Fruit fly (Drosophila melanogaster) whole organism, embryonic: Measurements from ENCODE around the gene CG43075.

Experiments used
- CG12155 ChIP-seq: fragments of 200-800 bp; sonication (Bioruptor generic); optimal IDR thresholded peaks from 3 replicates; lab custom pipeline; 2016; ENCODE audit warnings: missing biosample characterization, missing genetic modification characterization
- CG4424 ChIP-seq: fragments of 200-800 bp; sonication (Bioruptor generic); optimal IDR thresholded peaks from 3 replicates; lab custom pipeline; 2016; ENCODE audit warnings: missing biosample characterization, missing genetic modification characterization
- CG4820 ChIP-seq: fragments of 200-800 bp; sonication (Bioruptor generic); optimal IDR thresholded peaks from 3 replicates; lab custom pipeline; 2016; ENCODE audit warnings: missing biosample characterization, missing genetic modification characterization
- CoRest ChIP-seq: fragments of 200-800 bp; sonication (Bioruptor generic); optimal IDR thresholded peaks from 3 replicates; lab custom pipeline; 2018; ENCODE audit warnings: missing biosample characterization, mild to moderate bottlenecking, missing genetic modification characterization, moderate library complexity
- CrebB ChIP-seq: fragments of 200-800 bp; sonication (Bioruptor generic); optimal IDR thresholded peaks from 3 replicates; lab custom pipeline; 2018; ENCODE audit warnings: missing biosample characterization, mild to moderate bottlenecking, missing genetic modification characterization
- Meics ChIP-seq: fragments of 200-800 bp; sonication (Bioruptor generic); optimal IDR thresholded peaks from 2 replicates; lab custom pipeline; 2017; ENCODE audit warnings: missing biosample characterization, mild to moderate bottlenecking, missing genetic modification characterization
- Rx ChIP-seq: fragments of 200-800 bp; sonication (Bioruptor generic); IDR thresholded peaks from 2 replicates; pipeline ENCODE4 v1.3.6; 2022; ENCODE audit warnings: missing biosample characterization, missing genetic modification characterization
- dysf ChIP-seq: fragments of 200-800 bp; sonication (Bioruptor generic); IDR thresholded peaks from 3 replicates; pipeline ENCODE4 v1.3.6; 2022; ENCODE audit warnings: missing biosample characterization, missing genetic modification characterization
- gcm2 ChIP-seq: fragments of 200-800 bp; sonication (Bioruptor generic); optimal IDR thresholded peaks from 2 replicates; lab custom pipeline; 2016; ENCODE audit warnings: missing biosample characterization, missing genetic modification characterization
- grn ChIP-seq: fragments of 200-800 bp; sonication (Bioruptor generic); optimal IDR thresholded peaks from 3 replicates; lab custom pipeline; 2017; ENCODE audit warnings: missing biosample characterization, missing genetic modification characterization
- kay ChIP-seq: fragments of 200-800 bp; sonication (Bioruptor generic); optimal IDR thresholded peaks from 2 replicates; lab custom pipeline; 2016; ENCODE audit warnings: missing biosample characterization, missing genetic modification characterization
- knrl ChIP-seq: fragments of 200-800 bp; sonication (Bioruptor generic); IDR thresholded peaks from 3 replicates; pipeline ENCODE4 v1.3.6; 2022; ENCODE audit warnings: missing biosample characterization, missing genetic modification characterization; ENCODE audit not compliant: partially characterized antibody
- oc ChIP-seq: fragments of 200-800 bp; sonication (Bioruptor generic); optimal IDR thresholded peaks from 2 replicates; lab custom pipeline; 2018; ENCODE audit warnings: missing biosample characterization, mild to moderate bottlenecking, missing genetic modification characterization, moderate library complexity
- sima ChIP-seq: fragments of 200-800 bp; sonication (Bioruptor generic); optimal IDR thresholded peaks from 2 replicates; lab custom pipeline; 2016; ENCODE audit warnings: missing biosample characterization, missing genetic modification characterization

DNA sequence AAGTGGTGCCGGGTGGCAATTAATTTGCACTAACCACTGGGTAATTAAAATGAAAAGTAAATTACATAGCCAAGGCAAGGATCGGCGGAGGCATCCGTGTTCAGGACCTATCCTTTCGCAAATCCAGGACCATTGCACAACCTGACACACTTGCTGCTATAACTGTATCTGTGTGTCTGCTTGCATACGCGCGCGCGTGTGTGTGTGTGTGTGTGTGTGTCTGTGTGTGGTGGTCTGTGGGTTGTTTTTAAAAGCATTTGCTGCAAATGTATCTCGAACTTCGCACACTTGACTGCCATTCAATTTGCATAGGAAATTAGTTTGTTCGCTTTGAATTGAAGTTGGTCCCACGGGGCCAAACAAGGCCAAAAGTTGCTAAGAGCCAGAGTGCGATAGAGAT lies 38.3 kb upstream of the CG43075 start:
- TF ChIP-seq CG4424 (GFP tag; lab: Kevin White, UChicago) (no peak), kay (GFP tag; lab: Kevin White, UChicago) (no peak), CG12155 (no peak), Rx (GFP tag; lab: Robert Waterston, UW) (no peak), Meics (no peak), CG4820 (GFP tag; lab: Kevin White, UChicago) (no peak), CoRest (tag; lab: Kevin White, UChicago) (no peak), grn (GFP tag; lab: Kevin White, UChicago) (no peak), CrebB (tag; lab: Kevin White, UChicago) (no peak), gcm2 (no peak), oc (tag; lab: Kevin White, UChicago) (no peak), knrl (GFP tag; lab: Robert Waterston, UW) (no peak), sima (GFP tag; lab: Kevin White, UChicago) (no peak), dysf (GFP tag; lab: Robert Waterston, UW) (no peak)
